Fruit fly (Drosophila melanogaster): ENCODE measurements around the gene Rbp9.
A peak's percentile ranks its signal among the peaks of the same experiment; 100 is the strongest.

Rbp9 gene

dm6 chr2L:2979091-2979490, 24.5 kb downstream of the Rbp9 start, which contains the start of gene CG9643:
Gene CG9643 (minus strand): TSS chr2L:2979288.
- TF ChIP-seq otp (GFP tag; IDR thresholded peaks at IDR 0.05) (no peak), ci (GFP tag; IDR thresholded peaks at IDR 0.05) (no peak), gsb-n (tag; optimal IDR thresholded peaks at IDR 0.05) (no peak), shn (GFP tag; optimal IDR thresholded peaks at IDR 0.05) (no peak), CG6654 (GFP tag; optimal IDR thresholded peaks at IDR 0.05) (no peak), knrl (GFP tag; IDR thresholded peaks at IDR 0.05; ENCODE audit: partially characterized antibody) (no peak; the same call in 2 of the 3 replicates), CG17568 (GFP tag; optimal IDR thresholded peaks at IDR 0.05) (no peak), al (GFP tag; IDR thresholded peaks at IDR 0.05) (no peak), mld (GFP tag; IDR thresholded peaks at IDR 0.05; ENCODE audit: partially characterized antibody) (no peak), CG13775 (GFP tag; optimal IDR thresholded peaks at IDR 0.05) (peak; percentile 7), maf-S (GFP tag; optimal IDR thresholded peaks at IDR 0.05) (no peak), CG42726 (GFP tag; IDR thresholded peaks at IDR 0.05; ENCODE audit: partially characterized antibody) (no peak), CG2712 (tag; optimal IDR thresholded peaks at IDR 0.05) (no peak), ttk (GFP tag; IDR thresholded peaks at IDR 0.05) (no peak), gcm2 (GFP tag; optimal IDR thresholded peaks at IDR 0.05) (no peak), scrt (GFP tag; optimal IDR thresholded peaks at IDR 0.05) (no peak), CG7987 (GFP tag; optimal IDR thresholded peaks at IDR 0.05) (no peak), CG12299 (tag; optimal IDR thresholded peaks at IDR 0.05) (no peak), Nf-YA (GFP tag; IDR thresholded peaks at IDR 0.05) (no peak), nmo (GFP tag; optimal IDR thresholded peaks at IDR 0.05) (no peak), CG2875 (GFP tag; optimal IDR thresholded peaks at IDR 0.05) (no peak), CG1233 (GFP tag; optimal IDR thresholded peaks at IDR 0.05) (no peak), sna (GFP tag; IDR thresholded peaks at IDR 0.05; ENCODE audit: partially characterized antibody) (no peak), salm (tag; optimal IDR thresholded peaks at IDR 0.05) (no peak), esg (GFP tag; conservative IDR thresholded peaks at IDR 0.05) (no peak), CG7786 (GFP tag; optimal IDR thresholded peaks at IDR 0.05) (no peak), CG3726 (GFP tag; IDR thresholded peaks at IDR 0.05) (no peak), Bteb2 (GFP tag; optimal IDR thresholded peaks at IDR 0.05) (no peak), CG6791 (GFP tag; IDR thresholded peaks at IDR 0.05; ENCODE audit: partially characterized antibody) (no peak), CG18011 (GFP tag; optimal IDR thresholded peaks at IDR 0.05) (no peak), CG12104 (GFP tag; optimal IDR thresholded peaks at IDR 0.05) (no peak), CG43689 (GFP tag; IDR thresholded peaks at IDR 0.05) (no peak), CG17829 (tag; optimal IDR thresholded peaks at IDR 0.05) (peak; percentile 44), CG3065 (GFP tag; optimal IDR thresholded peaks at IDR 0.05) (no peak), tx (GFP tag; optimal IDR thresholded peaks at IDR 0.05) (no peak), NK7.1 (GFP tag; optimal IDR thresholded peaks at IDR 0.05) (no peak), CG2116 (GFP tag; optimal IDR thresholded peaks at IDR 0.05) (peak; percentile 49), sens (GFP tag) (no peak), CG17612 (GFP tag; IDR thresholded peaks at IDR 0.05) (no peak), vnd (GFP tag; IDR thresholded peaks at IDR 0.05; ENCODE audit: partially characterized antibody) (no peak), bcd (GFP tag; optimal IDR thresholded peaks at IDR 0.05) (no peak), CG5245 (GFP tag; optimal IDR thresholded peaks at IDR 0.05) (no peak), ems (GFP tag; optimal IDR thresholded peaks at IDR 0.05) (no peak), sisA (GFP tag; IDR thresholded peaks at IDR 0.05) (no peak), lbe (GFP tag; optimal IDR thresholded peaks at IDR 0.05) (no peak), CG14710 (tag; optimal IDR thresholded peaks at IDR 0.05) (peak; percentile 50), tin (GFP tag; optimal IDR thresholded peaks at IDR 0.05) (no peak), MBD-R2 (GFP tag; IDR thresholded peaks at IDR 0.05) (peak; percentile 92), dimm (GFP tag; IDR thresholded peaks at IDR 0.05) (no peak), Side (GFP tag; optimal IDR thresholded peaks at IDR 0.05) (no peak), CG4328 (GFP tag; optimal IDR thresholded peaks at IDR 0.05) (no peak), CG1832 (GFP tag; optimal IDR thresholded peaks at IDR 0.05) (no peak)

All from whole organism, embryonic.